Worm (Caenorhabditis elegans): ENCODE results near the gene B0250.18.

DNA sequence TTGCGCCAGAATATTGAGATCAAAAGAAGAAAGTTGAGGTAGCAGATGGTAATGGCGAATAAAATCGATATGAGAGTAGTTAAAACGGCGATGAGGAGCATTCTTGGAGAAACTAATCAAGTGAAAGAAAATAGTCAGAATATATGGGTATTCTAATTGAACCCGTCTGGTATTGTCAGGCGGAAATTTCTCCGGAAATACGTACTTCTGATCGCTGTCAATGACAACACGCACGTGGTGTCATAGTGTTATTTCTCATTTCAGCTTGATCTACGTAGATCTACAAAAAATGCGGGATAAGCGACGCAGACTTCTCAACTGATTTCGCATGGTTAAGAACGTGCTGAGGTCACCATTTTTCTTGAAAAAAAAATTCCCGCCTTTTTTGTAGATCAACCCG, 31.7 kb upstream of the B0250.18 start, which contains the start of gene srbc-79:
- no peak for TF ChIP-seq flt-1 (GFP tag; IDR thresholded peaks at IDR 0.05)
- no peak for TF ChIP-seq ama-1 (optimal IDR thresholded peaks at IDR 0.05)
- no peak for TF ChIP-seq hmg-4 (GFP tag; optimal IDR thresholded peaks at IDR 0.05)
